Fruit fly (Drosophila melanogaster) whole organism, embryonic: ENCODE measurements around the gene CG13995.

Source experiments
- Antp ChIP-seq: fragments of 200-800 bp; sonication (Bioruptor generic); optimal IDR thresholded peaks from 3 replicates; lab custom pipeline; 2016; ENCODE audit warnings: missing biosample characterization, missing genetic modification characterization
- Atf6 ChIP-seq: fragments of 200-800 bp; sonication (Bioruptor generic); IDR thresholded peaks from 2 replicates; pipeline ENCODE4 v1.3.6; 2022; ENCODE audit warnings: missing biosample characterization, missing genetic modification characterization
- Blimp-1 ChIP-seq: fragments of 200-800 bp; sonication (Bioruptor generic); optimal IDR thresholded peaks from 3 replicates; lab custom pipeline; 2018; ENCODE audit warnings: missing biosample characterization, missing genetic modification characterization, mild to moderate bottlenecking, moderate library complexity, missing genetic modification reagents
- CG1024 ChIP-seq: fragments of 200-800 bp; sonication (Bioruptor generic); IDR thresholded peaks from 2 replicates; pipeline ENCODE4 v1.3.6; 2022; ENCODE audit warnings: missing biosample characterization, missing genetic modification characterization
- CG10431 ChIP-seq: fragments of 200-800 bp; sonication (Bioruptor generic); optimal IDR thresholded peaks from 3 replicates; lab custom pipeline; 2018; ENCODE audit warnings: missing biosample characterization, mild to moderate bottlenecking, missing genetic modification characterization
- CG10543 ChIP-seq: fragments of 200-800 bp; sonication (Bioruptor generic); optimal IDR thresholded peaks from 3 replicates; lab custom pipeline; 2017; ENCODE audit warnings: missing biosample characterization, mild to moderate bottlenecking, missing genetic modification characterization, moderate library complexity
- CG11560 ChIP-seq: fragments of 200-800 bp; sonication (Bioruptor generic); IDR thresholded peaks from 3 replicates; pipeline ENCODE4 v1.3.6; 2022; ENCODE audit warnings: missing biosample characterization, missing genetic modification characterization
- CG12155 ChIP-seq: fragments of 200-800 bp; sonication (Bioruptor generic); optimal IDR thresholded peaks from 3 replicates; lab custom pipeline; 2016; ENCODE audit warnings: missing biosample characterization, missing genetic modification characterization
- CG12219 ChIP-seq: fragments of 200-800 bp; sonication (Bioruptor generic); optimal IDR thresholded peaks from 3 replicates; lab custom pipeline; 2018; ENCODE audit warnings: missing biosample characterization, mild to moderate bottlenecking, missing genetic modification characterization
- CG1647 ChIP-seq: fragments of 200-800 bp; sonication (Bioruptor generic); optimal IDR thresholded peaks from 3 replicates; lab custom pipeline; 2016; ENCODE audit warnings: missing biosample characterization, missing genetic modification characterization
- CG17186 ChIP-seq: fragments of 200-800 bp; sonication (Bioruptor generic); optimal IDR thresholded peaks from 3 replicates; lab custom pipeline; 2017; ENCODE audit warnings: missing biosample characterization, missing genetic modification reagents, missing genetic modification characterization
- CG18619 ChIP-seq: fragments of 200-800 bp; sonication (Bioruptor generic); optimal IDR thresholded peaks from 3 replicates; lab custom pipeline; 2017; ENCODE audit warnings: missing biosample characterization, mild to moderate bottlenecking, missing genetic modification characterization
- CG18764 ChIP-seq: fragments of 200-800 bp; sonication (Bioruptor generic); optimal IDR thresholded peaks from 3 replicates; lab custom pipeline; 2016; ENCODE audit warnings: missing biosample characterization, missing genetic modification characterization
- CG2116 ChIP-seq: fragments of 200-800 bp; sonication (Bioruptor generic); optimal IDR thresholded peaks from 3 replicates; lab custom pipeline; 2018; ENCODE audit warnings: missing biosample characterization, mild to moderate bottlenecking, missing genetic modification characterization
- CG31388 ChIP-seq: fragments of 200-800 bp; sonication (Bioruptor generic); optimal IDR thresholded peaks from 2 replicates; lab custom pipeline; 2016; ENCODE audit warnings: missing biosample characterization, missing genetic modification characterization
- CG3407 ChIP-seq: fragments of 200-800 bp; sonication (Bioruptor generic); optimal IDR thresholded peaks from 2 replicates; lab custom pipeline; 2018; ENCODE audit warnings: missing biosample characterization, mild to moderate bottlenecking, missing genetic modification characterization
- CG5953 ChIP-seq: fragments of 200-800 bp; sonication (Bioruptor generic); IDR thresholded peaks from 2 replicates; pipeline ENCODE4 v1.3.6; 2022; ENCODE audit warnings: missing biosample characterization, missing genetic modification characterization
- CG8359 ChIP-seq: fragments of 200-800 bp; sonication (Bioruptor generic); optimal IDR thresholded peaks from 2 replicates; lab custom pipeline; 2017; ENCODE audit warnings: missing biosample characterization, mild to moderate bottlenecking, missing genetic modification characterization, borderline replicate concordance
- CG8765 ChIP-seq: fragments of 200-800 bp; sonication (Bioruptor generic); IDR thresholded peaks from 2 replicates; pipeline ENCODE4 v1.3.6; 2022; ENCODE audit warnings: missing biosample characterization, missing genetic modification characterization
- Chrac-16 ChIP-seq: fragments of 200-800 bp; sonication (Bioruptor generic); optimal IDR thresholded peaks from 3 replicates; lab custom pipeline; 2016; ENCODE audit warnings: missing biosample characterization, missing genetic modification characterization
- Dad ChIP-seq: fragments of 200-800 bp; sonication (Bioruptor generic); optimal IDR thresholded peaks from 3 replicates; lab custom pipeline; 2016; ENCODE audit warnings: missing biosample characterization, missing genetic modification characterization
- Dip3 ChIP-seq: fragments of 200-800 bp; sonication (Bioruptor generic); optimal IDR thresholded peaks from 3 replicates; lab custom pipeline; 2016; ENCODE audit warnings: missing biosample characterization, missing genetic modification characterization
- Elba2 ChIP-seq: fragments of 200-800 bp; sonication (Bioruptor generic); optimal IDR thresholded peaks from 3 replicates; lab custom pipeline; 2016; ENCODE audit warnings: missing biosample characterization, missing genetic modification characterization
- Fer2 ChIP-seq: fragments of 200-800 bp; sonication (Bioruptor generic); optimal IDR thresholded peaks from 2 replicates; lab custom pipeline; 2018; ENCODE audit warnings: missing biosample characterization, mild to moderate bottlenecking, missing genetic modification characterization, moderate library complexity
- H2.0 ChIP-seq: fragments of 200-800 bp; sonication (Bioruptor generic); IDR thresholded peaks from 2 replicates; pipeline ENCODE4 v1.3.6; 2022; ENCODE audit warnings: missing biosample characterization, missing genetic modification characterization
- HmgZ ChIP-seq: fragments of 200-800 bp; sonication (Bioruptor generic); optimal IDR thresholded peaks from 2 replicates; lab custom pipeline; 2018; ENCODE audit warnings: missing biosample characterization, mild to moderate bottlenecking, missing genetic modification characterization
- MESR4 ChIP-seq: fragments of 200-800 bp; sonication (Bioruptor generic); optimal IDR thresholded peaks from 2 replicates; lab custom pipeline; 2018; ENCODE audit warnings: missing biosample characterization, mild to moderate bottlenecking, missing genetic modification characterization, moderate library complexity
- MTF-1 ChIP-seq: fragments of 200-800 bp; sonication (Bioruptor generic); optimal IDR thresholded peaks from 2 replicates; lab custom pipeline; 2018; ENCODE audit warnings: missing biosample characterization, mild to moderate bottlenecking, missing genetic modification characterization, borderline replicate concordance
- Meics ChIP-seq: fragments of 200-800 bp; sonication (Bioruptor generic); optimal IDR thresholded peaks from 2 replicates; lab custom pipeline; 2017; ENCODE audit warnings: missing biosample characterization, mild to moderate bottlenecking, missing genetic modification characterization
- Nf-YA ChIP-seq: fragments of 200-800 bp; sonication (Bioruptor generic); IDR thresholded peaks from 2 replicates; pipeline ENCODE4 v1.3.6; 2022; ENCODE audit warnings: missing biosample characterization, missing genetic modification characterization
- PHDP ChIP-seq: fragments of 200-800 bp; sonication (Bioruptor generic); optimal IDR thresholded peaks from 3 replicates; lab custom pipeline; 2018; ENCODE audit warnings: missing biosample characterization, mild to moderate bottlenecking, missing genetic modification characterization, moderate library complexity
- Xrp1 ChIP-seq: fragments of 200-800 bp; sonication (Bioruptor generic); IDR thresholded peaks from 2 replicates; pipeline ENCODE4 v1.3.6; 2022; ENCODE audit warnings: missing biosample characterization, missing genetic modification characterization
- ato ChIP-seq: fragments of 200-800 bp; sonication (Bioruptor generic); IDR thresholded peaks from 2 replicates; pipeline ENCODE4 v1.3.6; 2022; ENCODE audit warnings: missing biosample characterization, missing genetic modification characterization; ENCODE audit not compliant: partially characterized antibody
- bowl ChIP-seq: fragments of 200-800 bp; sonication (Bioruptor generic); IDR thresholded peaks from 2 replicates; pipeline ENCODE4 v1.3.6; 2022; ENCODE audit warnings: missing biosample characterization, missing genetic modification characterization
- ci ChIP-seq: fragments of 200-800 bp; sonication (Bioruptor generic); IDR thresholded peaks from 3 replicates; pipeline ENCODE4 v1.3.6; 2022; ENCODE audit warnings: missing biosample characterization, missing genetic modification characterization
- cwo ChIP-seq: fragments of 200-800 bp; sonication (Bioruptor generic); optimal IDR thresholded peaks from 3 replicates; lab custom pipeline; 2017; ENCODE audit warnings: missing biosample characterization, missing genetic modification characterization, mild to moderate bottlenecking, moderate library complexity, missing genetic modification reagents
- dati ChIP-seq: fragments of 200-800 bp; sonication (Bioruptor generic); IDR thresholded peaks from 2 replicates; pipeline ENCODE4 v1.3.6; 2022; ENCODE audit warnings: missing biosample characterization, missing genetic modification characterization
- dysf ChIP-seq: fragments of 200-800 bp; sonication (Bioruptor generic); IDR thresholded peaks from 3 replicates; pipeline ENCODE4 v1.3.6; 2022; ENCODE audit warnings: missing biosample characterization, missing genetic modification characterization
- h ChIP-seq: fragments of >200 bp; optimal IDR thresholded peaks from 2 replicates; lab custom pipeline; 2017
- her ChIP-seq: fragments of 200-800 bp; sonication (Bioruptor generic); optimal IDR thresholded peaks from 2 replicates; lab custom pipeline; 2016; ENCODE audit warnings: missing biosample characterization, missing genetic modification characterization
- hth ChIP-seq: fragments of >200 bp; optimal IDR thresholded peaks from 2 replicates; lab custom pipeline; 2017; ENCODE audit warnings: inconsistent platforms
- klu ChIP-seq: fragments of 200-800 bp; sonication (Bioruptor generic); IDR thresholded peaks from 2 replicates; pipeline ENCODE4 v1.3.6; 2022; ENCODE audit warnings: missing biosample characterization, missing genetic modification characterization
- lbe ChIP-seq: fragments of 200-800 bp; sonication (Bioruptor generic); optimal IDR thresholded peaks from 2 replicates; lab custom pipeline; 2016; ENCODE audit warnings: missing biosample characterization, mild to moderate bottlenecking, missing genetic modification characterization
- row ChIP-seq: fragments of 200-800 bp; sonication (Bioruptor generic); IDR thresholded peaks from 3 replicates; pipeline ENCODE4 v1.3.6; 2022; ENCODE audit warnings: missing biosample characterization, missing genetic modification characterization
- sc ChIP-seq, 3 experiments: fragments of >200 bp in 2 of 3; fragments of 200-800 bp in 1 of 3; sonication (Bioruptor generic) in 1 of 3; optimal IDR thresholded peaks; 2 replicates in 2 of 3; 3 replicates in 1 of 3; lab custom pipeline; 2017; ENCODE audit warnings: mild to moderate bottlenecking in 1 of 3, missing biosample characterization in 1 of 3, missing genetic modification characterization in 1 of 3, missing genetic modification reagents in 1 of 3
- schlank ChIP-seq: fragments of 200-800 bp; sonication (Bioruptor generic); optimal IDR thresholded peaks from 2 replicates; lab custom pipeline; 2018; ENCODE audit warnings: missing biosample characterization, mild to moderate bottlenecking, missing genetic modification characterization
- sima ChIP-seq: fragments of 200-800 bp; sonication (Bioruptor generic); optimal IDR thresholded peaks from 2 replicates; lab custom pipeline; 2016; ENCODE audit warnings: missing biosample characterization, missing genetic modification characterization
- sisA ChIP-seq: fragments of 200-800 bp; sonication (Bioruptor generic); IDR thresholded peaks from 2 replicates; pipeline ENCODE4 v1.3.6; 2022; ENCODE audit warnings: missing biosample characterization, missing genetic modification characterization
- trh ChIP-seq: fragments of 200-800 bp; sonication (Bioruptor generic); optimal IDR thresholded peaks from 2 replicates; lab custom pipeline; 2016; ENCODE audit warnings: missing biosample characterization, missing genetic modification characterization
- yki ChIP-seq: fragments of >200 bp; optimal IDR thresholded peaks from 3 replicates; lab custom pipeline; 2018
- z ChIP-seq: fragments of 200-800 bp; sonication (Bioruptor generic); IDR thresholded peaks from 3 replicates; pipeline ENCODE4 v1.3.6; 2022; ENCODE audit warnings: missing biosample characterization, missing genetic modification characterization
- zen ChIP-seq: fragments of 200-800 bp; sonication (Bioruptor generic); optimal IDR thresholded peaks from 3 replicates; lab custom pipeline; 2018; ENCODE audit warnings: missing biosample characterization, mild to moderate bottlenecking, missing genetic modification characterization, moderate library complexity

CG13995 gene

DNA sequence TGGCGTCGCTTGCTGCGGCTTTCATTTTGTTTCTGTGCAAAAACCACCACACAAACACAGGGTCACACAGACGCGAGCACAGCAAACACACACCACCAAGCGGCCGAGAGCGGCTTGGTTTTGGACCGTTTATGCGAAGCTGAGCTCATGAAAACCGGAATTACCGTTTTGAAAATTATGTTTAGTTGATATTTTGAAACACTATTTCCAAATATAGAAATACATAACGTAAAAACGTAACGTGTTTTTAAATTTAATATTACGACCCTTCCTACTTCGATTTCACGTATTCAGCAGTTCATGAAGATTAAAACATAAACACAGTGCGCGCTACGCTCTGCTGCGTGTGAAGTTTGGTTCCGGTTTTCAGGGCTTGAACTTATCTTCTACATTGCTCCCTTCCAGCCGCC, 2.9 kb upstream of the CG13995 start (continued):
- TF ChIP-seq bowl (GFP tag; lab: Robert Waterston, UW) (peak; percentile 90), z (GFP tag; lab: Robert Waterston, UW) (peak; percentile 64; the same call in 2 of the 3 replicates), Dad (GFP tag; lab: Kevin White, UChicago) (peak; percentile 97), CG18619 (GFP tag; lab: Kevin White, UChicago) (peak; percentile 95), trh (peak; percentile 57), Blimp-1 (GFP tag; lab: Kevin White, UChicago) (peak; percentile 96), hth (lab: Kevin White, UChicago) (no peak), Fer2 (tag; lab: Kevin White, UChicago) (peak; percentile 91), Meics (GFP tag; lab: Kevin White, UChicago) (peak; percentile 97), h (no peak), schlank (peak; percentile 95), cwo (peak; percentile 94), CG1024 (GFP tag; lab: Robert Waterston, UW) (peak; percentile 86), CG8359 (GFP tag; lab: Kevin White, UChicago) (peak; percentile 88), MTF-1 (GFP tag; lab: Kevin White, UChicago) (peak; percentile 91), row (GFP tag; lab: Robert Waterston, UW) (peak; percentile 97), CG2116 (GFP tag; lab: Kevin White, UChicago) (peak; percentile 55), sc (optimal IDR thresholded peaks at IDR 0.05; lab: Kevin White, UChicago) (no peak), sc (GFP tag; optimal IDR thresholded peaks at IDR 0.05; lab: Kevin White, UChicago) (peak; percentile 78), sisA (GFP tag; lab: Robert Waterston, UW) (peak; percentile 76), Antp (GFP tag; lab: Kevin White, UChicago) (peak; percentile 89), CG10431 (peak; percentile 92), dysf (GFP tag; lab: Robert Waterston, UW) (peak; percentile 97), Xrp1 (GFP tag; lab: Robert Waterston, UW) (peak; percentile 96), CG8765 (GFP tag; lab: Robert Waterston, UW) (peak; percentile 73), Elba2 (GFP tag; lab: Kevin White, UChicago) (no peak), ato (GFP tag; lab: Robert Waterston, UW) (no peak), zen (tag; lab: Kevin White, UChicago) (peak; percentile 88), CG31388 (peak; percentile 71), her (GFP tag; lab: Kevin White, UChicago) (peak; percentile 95), CG17186 (GFP tag; lab: Kevin White, UChicago) (peak; percentile 79), CG11560 (tag; lab: Robert Waterston, UW) (peak; percentile 56; the same call in 2 of the 3 replicates), CG1647 (GFP tag; lab: Kevin White, UChicago) (peak; percentile 94), CG3407 (GFP tag; lab: Kevin White, UChicago) (peak; percentile 92), Nf-YA (GFP tag; lab: Robert Waterston, UW) (peak; percentile 90), CG5953 (GFP tag; lab: Robert Waterston, UW) (peak; percentile 90), MESR4 (peak; percentile 46), klu (GFP tag; lab: Robert Waterston, UW) (peak; percentile 83), CG12219 (peak; percentile 99), CG12155 (GFP tag; lab: Kevin White, UChicago) (peak; percentile 89), lbe (peak; percentile 93), CG10543 (GFP tag; lab: Kevin White, UChicago) (peak; percentile 96), sima (peak; percentile 92), H2.0 (peak; percentile 90), Atf6 (GFP tag; lab: Robert Waterston, UW) (peak; percentile 97), ci (peak; percentile 99), yki (lab: Kevin White, UChicago) (no peak), PHDP (tag; lab: Kevin White, UChicago) (peak; percentile 99), Dip3 (GFP tag; lab: Kevin White, UChicago) (peak; percentile 92), dati (GFP tag; lab: Robert Waterston, UW) (peak; percentile 44; the same call in 1 of the 2 replicates), CG18764 (peak; percentile 85), HmgZ (tag; lab: Kevin White, UChicago) (peak; percentile 98), Chrac-16 (peak; percentile 88)
